Worm (Caenorhabditis elegans) whole organism, L1 larva: Measurements from ENCODE around the gene ifd-2.
A peak's percentile ranks its signal among the peaks of the same experiment; 100 is the strongest.

Experiments
- C04F5.9 ChIP-seq: sonication (generic microtip); optimal IDR thresholded peaks from 2 replicates; lab custom pipeline; 2016; ENCODE audit warnings: missing genetic modification characterization, missing compliant biosample characterization
- C16A3.4 ChIP-seq: fragments of 150-350 bp; optimal IDR thresholded peaks from 2 replicates; lab custom pipeline; 2014; ENCODE audit warnings: missing biosample characterization, missing genetic modification characterization
- F16B12.6 ChIP-seq: fragments of 150-350 bp; optimal IDR thresholded peaks from 2 replicates; lab custom pipeline; 2014; ENCODE audit warnings: missing biosample characterization, missing genetic modification characterization
- Y116A8C.19 ChIP-seq: sonication (generic microtip); optimal IDR thresholded peaks from 2 replicates; lab custom pipeline; 2016; ENCODE audit warnings: missing compliant biosample characterization, missing genetic modification characterization, borderline replicate concordance
- aha-1 ChIP-seq: fragments of 150-350 bp; optimal IDR thresholded peaks from 2 replicates; lab custom pipeline; 2014; ENCODE audit warnings: missing biosample characterization, missing genetic modification characterization
- ama-1 ChIP-seq: fragments of 150-350 bp; optimal IDR thresholded peaks from 2 replicates; lab custom pipeline; 2014
- blmp-1 ChIP-seq: fragments of 150-350 bp; optimal IDR thresholded peaks from 2 replicates; lab custom pipeline; 2014; ENCODE audit warnings: missing biosample characterization, missing genetic modification characterization
- ceh-63 ChIP-seq: fragments of 200-800 bp; sonication (Bioruptor generic); optimal IDR thresholded peaks from 2 replicates; lab custom pipeline; 2018; ENCODE audit warnings: mild to moderate bottlenecking, missing genetic modification characterization, missing compliant biosample characterization
- ceh-8 ChIP-seq: fragments of 200-800 bp; sonication (Bioruptor generic); optimal IDR thresholded peaks from 2 replicates; lab custom pipeline; 2018; ENCODE audit warnings: mild to moderate bottlenecking, missing genetic modification characterization, moderate library complexity, missing compliant biosample characterization
- dsc-1 ChIP-seq: sonication (generic microtip); optimal IDR thresholded peaks from 2 replicates; lab custom pipeline; 2016; ENCODE audit warnings: mild to moderate bottlenecking, missing genetic modification characterization, missing compliant biosample characterization
- efl-1 ChIP-seq, 4 experiments: fragments of 150-350 bp; optimal IDR thresholded peaks in 3 of 4; peaks in 1 of 4; 1 replicate in 1 of 4; 2 replicates in 3 of 4; lab custom pipeline; 2014; ENCODE audit warnings: missing biosample characterization in 2 of 4, missing genetic modification characterization in 2 of 4, missing genetic modification reagents in 2 of 4
- elt-2 ChIP-seq: sonication (generic microtip); optimal IDR thresholded peaks from 2 replicates; lab custom pipeline; 2016; ENCODE audit warnings: missing genetic modification characterization, mild to moderate bottlenecking, inconsistent platforms, missing compliant biosample characterization, missing genetic modification reagents
- ets-5 ChIP-seq: fragments of 200-800 bp; sonication (Bioruptor generic); IDR thresholded peaks from 2 replicates; pipeline ENCODE4 v1.3.6; 2022; ENCODE audit warnings: missing genetic modification characterization, missing compliant biosample characterization
- fos-1 ChIP-seq: fragments of 150-350 bp; optimal IDR thresholded peaks from 2 replicates; lab custom pipeline; 2014; ENCODE audit warnings: missing biosample characterization, missing genetic modification characterization
- hlh-17 ChIP-seq: fragments of 200-800 bp; sonication (Bioruptor generic); optimal IDR thresholded peaks from 2 replicates; lab custom pipeline; 2018; ENCODE audit warnings: missing genetic modification characterization, mild to moderate bottlenecking, missing compliant biosample characterization, moderate library complexity, borderline replicate concordance
- irx-1 ChIP-seq: sonication (generic microtip); optimal IDR thresholded peaks from 2 replicates; lab custom pipeline; 2016; ENCODE audit warnings: missing genetic modification characterization, missing compliant biosample characterization
- isw-1 ChIP-seq: fragments of 200-800 bp; sonication (Bioruptor generic); IDR thresholded peaks from 2 replicates; pipeline ENCODE4 v1.3.6; 2022; ENCODE audit warnings: missing genetic modification characterization, missing compliant biosample characterization
- lin-14 ChIP-seq: fragments of 200-800 bp; sonication (Bioruptor generic); optimal IDR thresholded peaks from 2 replicates; lab custom pipeline; 2018; ENCODE audit warnings: mild to moderate bottlenecking, missing genetic modification characterization, moderate library complexity, missing compliant biosample characterization
- lin-15B ChIP-seq: fragments of 150-350 bp; sonication (generic microtip); optimal IDR thresholded peaks from 3 replicates; lab custom pipeline; 2014; ENCODE audit warnings: missing biosample characterization, missing genetic modification characterization
- lin-35 ChIP-seq, 2 experiments: fragments of 150-350 bp; optimal IDR thresholded peaks; 2 replicates each; lab custom pipeline; 2014; ENCODE audit warnings: missing biosample characterization in 2 of 2, missing genetic modification characterization in 2 of 2, missing genetic modification reagents in 2 of 2
- lsy-2 ChIP-seq, 2 experiments: fragments of 150-350 bp; optimal IDR thresholded peaks; 2 replicates each; lab custom pipeline; 2014; ENCODE audit warnings: missing biosample characterization in 2 of 2, missing genetic modification characterization in 2 of 2
- mab-9 ChIP-seq: fragments of 200-800 bp; sonication (Bioruptor generic); IDR thresholded peaks from 2 replicates; pipeline ENCODE4 v1.3.6; 2022; ENCODE audit warnings: missing genetic modification reagents, missing genetic modification characterization, missing compliant biosample characterization
- mdl-1 ChIP-seq, 2 experiments: fragments of 150-350 bp; optimal IDR thresholded peaks; 2 replicates each; lab custom pipeline; 2014 to 2017; ENCODE audit warnings: missing biosample characterization in 2 of 2, missing genetic modification characterization in 2 of 2, inconsistent platforms in 1 of 2
- mep-1 ChIP-seq: fragments of 150-350 bp; optimal IDR thresholded peaks from 2 replicates; lab custom pipeline; 2014; ENCODE audit warnings: missing biosample characterization, missing genetic modification characterization
- nhr-12 ChIP-seq: sonication (generic microtip); optimal IDR thresholded peaks from 2 replicates; lab custom pipeline; 2017; ENCODE audit warnings: missing biosample characterization, missing genetic modification characterization
- nhr-19 ChIP-seq: fragments of 200-800 bp; sonication (Bioruptor generic); conservative IDR thresholded peaks from 2 replicates; pipeline ENCODE4 v1.3.6; 2022; ENCODE audit warnings: missing genetic modification characterization, missing compliant biosample characterization
- nhr-20 ChIP-seq: sonication (generic microtip); optimal IDR thresholded peaks from 2 replicates; lab custom pipeline; 2016; ENCODE audit warnings: mild to moderate bottlenecking, missing genetic modification characterization, missing compliant biosample characterization
- nhr-28 ChIP-seq: fragments of 150-350 bp; optimal IDR thresholded peaks from 2 replicates; lab custom pipeline; 2014; ENCODE audit warnings: missing biosample characterization, missing genetic modification characterization
- nhr-47 ChIP-seq: sonication (generic microtip); optimal IDR thresholded peaks from 2 replicates; lab custom pipeline; 2016; ENCODE audit warnings: mild to moderate bottlenecking, missing genetic modification characterization, moderate library complexity, missing compliant biosample characterization
- nhr-71 ChIP-seq: sonication (generic microtip); optimal IDR thresholded peaks from 2 replicates; lab custom pipeline; 2016; ENCODE audit warnings: mild to moderate bottlenecking, missing genetic modification characterization, moderate library complexity, missing compliant biosample characterization
- nhr-76 ChIP-seq: sonication (generic microtip); optimal IDR thresholded peaks from 2 replicates; lab custom pipeline; 2017; ENCODE audit warnings: missing biosample characterization, missing genetic modification characterization
- nhr-77 ChIP-seq: fragments of 150-350 bp; optimal IDR thresholded peaks from 2 replicates; lab custom pipeline; 2014; ENCODE audit warnings: missing biosample characterization, missing genetic modification characterization
- nhr-85 ChIP-seq: sonication (generic microtip); peaks from one replicate; lab custom pipeline; 2016; ENCODE audit warnings: missing genetic modification characterization, inconsistent platforms, missing compliant biosample characterization
- pag-3 ChIP-seq: sonication (generic microtip); optimal IDR thresholded peaks from 2 replicates; lab custom pipeline; 2017; ENCODE audit warnings: missing genetic modification characterization, mild to moderate bottlenecking, missing compliant biosample characterization, antibody characterized with exemption, borderline replicate concordance; ENCODE audit not compliant: insufficient read depth
- snpc-4 ChIP-seq: fragments of 150-350 bp; optimal IDR thresholded peaks from 2 replicates; lab custom pipeline; 2014; ENCODE audit warnings: missing biosample characterization, missing genetic modification characterization
- sox-4 ChIP-seq: sonication (generic microtip); optimal IDR thresholded peaks from 2 replicates; lab custom pipeline; 2016; ENCODE audit warnings: missing genetic modification characterization, missing compliant biosample characterization
- sptf-1 ChIP-seq: fragments of 150-350 bp; optimal IDR thresholded peaks from 2 replicates; lab custom pipeline; 2014; ENCODE audit warnings: missing biosample characterization, missing genetic modification characterization
- sup-37 ChIP-seq: fragments of 200-800 bp; sonication (Bioruptor generic); optimal IDR thresholded peaks from 2 replicates; lab custom pipeline; 2018; ENCODE audit warnings: mild to moderate bottlenecking, missing genetic modification characterization, missing compliant biosample characterization
- tbx-2 ChIP-seq: sonication (generic microtip); optimal IDR thresholded peaks from 2 replicates; lab custom pipeline; 2016; ENCODE audit warnings: missing genetic modification characterization, missing compliant biosample characterization
- tlp-1 ChIP-seq: fragments of 150-350 bp; optimal IDR thresholded peaks from 2 replicates; lab custom pipeline; 2014; ENCODE audit warnings: missing biosample characterization, missing genetic modification characterization
- unc-62 ChIP-seq: fragments of 150-350 bp; optimal IDR thresholded peaks from 2 replicates; lab custom pipeline; 2014; ENCODE audit warnings: missing biosample characterization, missing genetic modification reagents, missing genetic modification characterization
- unc-98 ChIP-seq: fragments of 200-800 bp; sonication (Bioruptor generic); IDR thresholded peaks from 2 replicates; pipeline ENCODE4 v1.3.6; 2022; ENCODE audit warnings: missing genetic modification characterization, missing compliant biosample characterization
- xbp-1 ChIP-seq: sonication (generic microtip); optimal IDR thresholded peaks from 2 replicates; lab custom pipeline; 2016; ENCODE audit warnings: missing genetic modification characterization, missing compliant biosample characterization
- zag-1 ChIP-seq: fragments of 150-350 bp; optimal IDR thresholded peaks from 2 replicates; lab custom pipeline; 2014; ENCODE audit warnings: missing biosample characterization, missing genetic modification characterization
- zip-4 ChIP-seq: fragments of 200-800 bp; sonication (Bioruptor generic); optimal IDR thresholded peaks from 2 replicates; lab custom pipeline; 2018; ENCODE audit warnings: mild to moderate bottlenecking, missing genetic modification characterization, moderate library complexity, missing compliant biosample characterization
- ztf-11 ChIP-seq, 2 experiments: sonication (generic microtip); optimal IDR thresholded peaks; 2 replicates each; lab custom pipeline; 2016 to 2017; ENCODE audit warnings: missing genetic modification characterization in 2 of 2, missing biosample characterization in 1 of 2, missing compliant biosample characterization in 1 of 2
- ztf-4 ChIP-seq: fragments of 150-350 bp; optimal IDR thresholded peaks from 2 replicates; lab custom pipeline; 2014; ENCODE audit warnings: missing biosample characterization, missing genetic modification characterization

ifd-2 gene

DNA sequence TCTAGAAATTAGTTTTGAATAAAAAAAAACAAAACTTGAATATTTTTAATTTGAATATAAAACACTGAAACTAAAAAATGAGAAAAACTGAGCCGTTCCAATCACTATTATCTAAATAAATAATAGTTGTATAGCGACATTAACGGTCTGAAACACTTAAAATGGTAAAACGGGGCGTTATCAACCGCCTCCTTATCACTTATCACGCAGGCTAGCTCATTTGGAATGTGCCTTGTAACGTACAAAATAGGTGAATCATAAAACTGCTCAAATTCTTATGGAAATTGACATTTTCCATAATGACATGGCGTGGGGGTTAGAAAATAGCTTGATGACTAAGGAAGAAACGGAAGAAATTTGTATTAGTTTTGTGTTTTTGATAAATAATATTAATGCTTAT is at the start of gene ifd-2:
Gene ifd-2 (minus strand): TSS at position 1 of the 400 bp plus-strand sequence.
- TF ChIP-seq elt-2 (tag; lab: Kevin White, UChicago) (peak; percentile 51), dsc-1 (tag; lab: Kevin White, UChicago) (no peak), efl-1 (optimal IDR thresholded peaks at IDR 0.05; lab: Kevin White, UChicago) (no peak), efl-1 (GFP tag; optimal IDR thresholded peaks at IDR 0.05 in 1 of 2; lab: Kevin White, UChicago) (peak in 1 of 2 experiments; percentile 7), nhr-85 (tag; lab: Kevin White, UChicago) (no peak), ztf-11 (tag; optimal IDR thresholded peaks at IDR 0.05; lab: Kevin White, UChicago) (no peak), C16A3.4 (tag; lab: Kevin White, UChicago) (no peak)

- TF ChIP-seq xbp-1 (tag; lab: Kevin White, UChicago), result no peak
- TF ChIP-seq nhr-85 (tag; lab: Kevin White, UChicago), result peak; percentile 49
- peak in 1 of 2 experiments; percentile 23 for TF ChIP-seq lin-35 (GFP tag; optimal IDR thresholded peaks at IDR 0.05; lab: Kevin White, UChicago)
- no peak for TF ChIP-seq nhr-77 (tag; lab: Kevin White, UChicago)
Measured at ce11 chrX:865214-865613, 49.5 kb upstream of the ifd-2 start.

- TF ChIP-seq zag-1 (tag; lab: Kevin White, UChicago) (no peak), unc-98 (GFP tag; lab: Robert Waterston, UW) (no peak), fos-1 (tag; lab: Kevin White, UChicago) (no peak), mab-9 (GFP tag; lab: Robert Waterston, UW) (no peak), tbx-2 (peak; percentile 75), efl-1 (optimal IDR thresholded peaks at IDR 0.05; lab: Kevin White, UChicago) (no peak), efl-1 (GFP tag; optimal IDR thresholded peaks at IDR 0.05 in 1 of 2; lab: Kevin White, UChicago) (peak in 1 of 2 experiments; percentile 50), pag-3 (no peak), mdl-1 (tag; optimal IDR thresholded peaks at IDR 0.05; lab: Kevin White, UChicago) (peak in 1 of 2 experiments; percentile 42), nhr-76 (tag; lab: Kevin White, UChicago) (no peak), ztf-4 (tag; lab: Kevin White, UChicago) (peak; percentile 73), ceh-8 (GFP tag; lab: Kevin White, UChicago) (no peak), nhr-12 (tag; lab: Kevin White, UChicago) (no peak), Y116A8C.19 (tag; lab: Kevin White, UChicago) (no peak), C16A3.4 (tag; lab: Kevin White, UChicago) (peak; percentile 35), aha-1 (tag; lab: Kevin White, UChicago) (peak; percentile 35), unc-62 (GFP tag; lab: Kevin White, UChicago) (no peak), sptf-1 (no peak), sox-4 (tag; lab: Kevin White, UChicago) (no peak), zip-4 (GFP tag; lab: Kevin White, UChicago) (no peak), lin-15B (tag; lab: Kevin White, UChicago) (no peak), snpc-4 (tag; lab: Kevin White, UChicago) (no peak), nhr-19 (peak; percentile 58), irx-1 (tag; lab: Kevin White, UChicago) (no peak), isw-1 (GFP tag; lab: Robert Waterston, UW) (no peak), blmp-1 (tag; lab: Kevin White, UChicago) (peak; percentile 62), ceh-63 (GFP tag; lab: Kevin White, UChicago) (no peak), ztf-11 (tag; optimal IDR thresholded peaks at IDR 0.05; lab: Kevin White, UChicago) (no peak), xbp-1 (tag; lab: Kevin White, UChicago) (no peak), nhr-47 (tag; lab: Kevin White, UChicago) (peak; percentile 46), ets-5 (GFP tag; lab: Robert Waterston, UW) (no peak), lsy-2 (tag; optimal IDR thresholded peaks at IDR 0.05; lab: Kevin White, UChicago) (no peak), ama-1 (lab: Kevin White, UChicago) (no peak), hlh-17 (no peak), nhr-20 (peak; percentile 73), C04F5.9 (no peak), lin-35 (GFP tag; optimal IDR thresholded peaks at IDR 0.05; lab: Kevin White, UChicago) (peak in 1 of 2 experiments; percentile 57), nhr-28 (tag; lab: Kevin White, UChicago) (no peak), nhr-71 (tag; lab: Kevin White, UChicago) (peak; percentile 77), sup-37 (GFP tag; lab: Kevin White, UChicago) (no peak), nhr-77 (tag; lab: Kevin White, UChicago) (no peak), tlp-1 (no peak), lin-14 (peak; percentile 68), mep-1 (tag; lab: Kevin White, UChicago) (no peak), F16B12.6 (no peak)
Measured at ce11 chrX:864293-864731, 48.6 kb upstream of the ifd-2 start.
